Fruit fly (Drosophila melanogaster): ENCODE data around the gene CG5665.

DNA sequence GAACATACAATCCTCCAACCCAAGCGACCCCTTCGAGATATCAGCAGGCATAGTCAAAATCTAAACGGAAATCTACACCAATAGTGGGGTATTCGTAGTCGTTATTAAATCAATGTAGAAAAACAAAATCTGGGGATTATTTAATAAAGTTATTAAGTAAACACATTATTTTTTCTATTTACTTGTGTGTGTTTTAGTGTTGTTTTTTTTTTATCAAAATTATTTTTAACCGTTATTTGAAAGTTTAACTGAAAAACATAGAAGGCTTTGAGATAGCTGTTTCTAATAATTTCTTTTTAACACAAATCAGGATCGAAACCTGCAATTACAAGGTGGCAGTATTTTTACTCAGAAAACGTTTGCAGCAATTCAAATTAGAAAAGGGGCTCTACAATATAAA lies 49.0 kb upstream of the CG5665 start, which contains the start of gene polo:
- TF ChIP-seq Abd-B (GFP tag; optimal IDR thresholded peaks at IDR 0.05) (no peak), rgr (GFP tag; optimal IDR thresholded peaks at IDR 0.05) (no peak), Jra (GFP tag; optimal IDR thresholded peaks at IDR 0.05) (no peak), fru (GFP tag; optimal IDR thresholded peaks at IDR 0.05) (no peak), pan (optimal IDR thresholded peaks at IDR 0.05) (no peak), Myc (optimal IDR thresholded peaks at IDR 0.05) (no peak), CG9705 (GFP tag; optimal IDR thresholded peaks at IDR 0.05) (no peak), usp (GFP tag; optimal IDR thresholded peaks at IDR 0.05) (no peak), jim (GFP tag; optimal IDR thresholded peaks at IDR 0.05) (no peak), Hnf4 (GFP tag; optimal IDR thresholded peaks at IDR 0.05) (no peak), h (GFP tag; optimal IDR thresholded peaks at IDR 0.05) (no peak), tai (GFP tag; optimal IDR thresholded peaks at IDR 0.05) (no peak), Mio (GFP tag; optimal IDR thresholded peaks at IDR 0.05) (no peak)
